Fruit fly (Drosophila melanogaster) whole organism, adult: ENCODE data around the gene Calr.

Experiments used
- CG14711 ChIP-seq: fragments of 200-800 bp; sonication (Bioruptor generic); optimal IDR thresholded peaks from 2 replicates; lab custom pipeline; 2018; ENCODE audit warnings: missing biosample characterization, mild to moderate bottlenecking, missing genetic modification characterization, moderate library complexity
- CG33017 ChIP-seq: fragments of 200-800 bp; sonication (Bioruptor generic); optimal IDR thresholded peaks from 2 replicates; lab custom pipeline; 2018; ENCODE audit warnings: missing biosample characterization, mild to moderate bottlenecking, missing genetic modification characterization, moderate library complexity
- CG7045 ChIP-seq: fragments of 200-800 bp; sonication (Bioruptor generic); optimal IDR thresholded peaks from 2 replicates; lab custom pipeline; 2017; ENCODE audit warnings: missing biosample characterization, mild to moderate bottlenecking, missing genetic modification characterization
- Clk ChIP-seq: fragments of 200-800 bp; sonication (Bioruptor generic); optimal IDR thresholded peaks from 2 replicates; lab custom pipeline; 2017; ENCODE audit warnings: missing biosample characterization, missing genetic modification characterization
- Crg-1 ChIP-seq: fragments of 200-800 bp; sonication (Bioruptor generic); optimal IDR thresholded peaks from 2 replicates; lab custom pipeline; 2016; ENCODE audit warnings: missing biosample characterization, missing genetic modification characterization
- kay ChIP-seq: fragments of 200-800 bp; sonication (Bioruptor generic); peaks from one replicate; lab custom pipeline; 2016; ENCODE audit warnings: missing biosample characterization, missing genetic modification characterization, borderline replicate concordance
- tj ChIP-seq: fragments of 200-800 bp; sonication (Bioruptor generic); optimal IDR thresholded peaks from 3 replicates; lab custom pipeline; 2017; ENCODE audit warnings: missing biosample characterization, mild to moderate bottlenecking, missing genetic modification characterization, moderate library complexity

dm6 chr3R:9586663-9587248 lies 43.9 kb downstream of the Calr start, which contains the start of gene P58IPK:
- no peak for TF ChIP-seq kay (GFP tag; lab: Kevin White, UChicago)
- peak; percentile 15 for TF ChIP-seq CG33017
- peak; percentile 10 for TF ChIP-seq CG7045 (GFP tag; lab: Kevin White, UChicago)
- peak; percentile 31 for TF ChIP-seq Clk
- TF ChIP-seq tj: peak; percentile 41
- peak; percentile 49 for TF ChIP-seq CG14711
- TF ChIP-seq Crg-1: no peak
